Worm (Caenorhabditis elegans) whole organism, L4 larva: ENCODE data around the gene F56H11.2.

ENCODE experiments used
- D1046.2 ChIP-seq: fragments of 200-800 bp; sonication (Bioruptor generic); IDR thresholded peaks from 2 replicates; pipeline ENCODE4 v1.3.6; 2022; ENCODE audit warnings: missing genetic modification characterization, missing compliant biosample characterization
- F10B5.3 ChIP-seq: sonication (generic microtip); optimal IDR thresholded peaks from 2 replicates; lab custom pipeline; 2016; ENCODE audit warnings: mild to moderate bottlenecking, missing genetic modification characterization, missing compliant biosample characterization
- F26F4.8 ChIP-seq: fragments of 200-800 bp; sonication (Bioruptor generic); conservative IDR thresholded peaks from 2 replicates; pipeline ENCODE4 v1.3.6; 2022; ENCODE audit warnings: missing genetic modification characterization, missing compliant biosample characterization
- F49E8.2 ChIP-seq: sonication (generic microtip); optimal IDR thresholded peaks from 2 replicates; lab custom pipeline; 2016; ENCODE audit warnings: missing compliant biosample characterization, mild to moderate bottlenecking, missing genetic modification characterization, borderline replicate concordance
- T20F7.1 ChIP-seq: fragments of 200-800 bp; sonication (Bioruptor generic); optimal IDR thresholded peaks from 2 replicates; lab custom pipeline; 2018; ENCODE audit warnings: mild to moderate bottlenecking, missing genetic modification characterization, missing compliant biosample characterization
- Y105C5A.15 ChIP-seq: fragments of 200-800 bp; sonication (Bioruptor generic); IDR thresholded peaks from 2 replicates; pipeline ENCODE4 v1.3.6; 2022; ENCODE audit warnings: missing genetic modification characterization, missing compliant biosample characterization
- aly-2 ChIP-seq: sonication (generic microtip); optimal IDR thresholded peaks from 2 replicates; lab custom pipeline; 2018; ENCODE audit warnings: missing biosample characterization, missing genetic modification characterization
- ama-1 ChIP-seq: fragments of 150-350 bp; optimal IDR thresholded peaks from 2 replicates; lab custom pipeline; 2014; ENCODE audit warnings: inconsistent platforms, mixed read lengths
- attf-4 ChIP-seq: sonication (generic microtip); optimal IDR thresholded peaks from 3 replicates; lab custom pipeline; 2017; ENCODE audit warnings: missing biosample characterization, missing genetic modification characterization
- ceh-20 ChIP-seq: fragments of 200-800 bp; sonication (Bioruptor generic); IDR thresholded peaks from 2 replicates; pipeline ENCODE4 v1.3.6; 2022; ENCODE audit warnings: missing genetic modification reagents, missing genetic modification characterization, missing compliant biosample characterization
- ceh-28 ChIP-seq: fragments of 150-350 bp; optimal IDR thresholded peaks from 2 replicates; lab custom pipeline; 2014; ENCODE audit warnings: missing biosample characterization, missing genetic modification reagents, missing genetic modification characterization
- ceh-32 ChIP-seq: sonication (generic microtip); optimal IDR thresholded peaks from 2 replicates; lab custom pipeline; 2016; ENCODE audit warnings: mild to moderate bottlenecking, missing genetic modification characterization, missing compliant biosample characterization; ENCODE audit not compliant: poor library complexity
- ceh-82 ChIP-seq: sonication (generic microtip); optimal IDR thresholded peaks from 2 replicates; lab custom pipeline; 2017; ENCODE audit warnings: missing biosample characterization, missing genetic modification characterization
- ces-1 ChIP-seq: fragments of 150-350 bp; sonication (generic microtip); optimal IDR thresholded peaks from 4 replicates; lab custom pipeline; 2014; ENCODE audit warnings: missing biosample characterization, missing genetic modification reagents, missing genetic modification characterization
- daf-12 ChIP-seq: fragments of 150-350 bp; optimal IDR thresholded peaks from 2 replicates; lab custom pipeline; 2014; ENCODE audit warnings: missing biosample characterization, missing genetic modification reagents, missing genetic modification characterization
- daf-16 ChIP-seq, 3 experiments: sonication (generic microtip); optimal IDR thresholded peaks; 2 replicates each; lab custom pipeline; 2016 to 2017; ENCODE audit warnings: missing genetic modification characterization in 3 of 3, missing genetic modification reagents in 3 of 3, mild to moderate bottlenecking in 2 of 3, missing compliant biosample characterization in 2 of 3, missing biosample characterization in 1 of 3, moderate library complexity in 1 of 3
- daf-19 ChIP-seq: fragments of 200-800 bp; sonication (Bioruptor generic); conservative IDR thresholded peaks from 2 replicates; pipeline ENCODE4 v1.3.6; 2022; ENCODE audit warnings: missing genetic modification characterization, missing compliant biosample characterization
- dmd-6 ChIP-seq: fragments of 200-800 bp; sonication (Bioruptor generic); IDR thresholded peaks from 2 replicates; pipeline ENCODE4 v1.3.6; 2022; ENCODE audit warnings: missing genetic modification reagents, missing genetic modification characterization, missing compliant biosample characterization
- dmd-9 ChIP-seq: fragments of 200-800 bp; sonication (Bioruptor generic); IDR thresholded peaks from 2 replicates; pipeline ENCODE4 v1.3.6; 2022; ENCODE audit warnings: missing genetic modification reagents, missing genetic modification characterization, missing compliant biosample characterization
- dpl-1 ChIP-seq: fragments of 150-350 bp; optimal IDR thresholded peaks from 2 replicates; lab custom pipeline; 2014; ENCODE audit warnings: missing biosample characterization, missing genetic modification reagents, missing genetic modification characterization
- duxl-1 ChIP-seq: sonication (generic microtip); optimal IDR thresholded peaks from 2 replicates; lab custom pipeline; 2016; ENCODE audit warnings: mild to moderate bottlenecking, missing genetic modification characterization, moderate library complexity, missing compliant biosample characterization; ENCODE audit not compliant: poor library complexity
- dve-1 ChIP-seq: sonication (generic microtip); optimal IDR thresholded peaks from 2 replicates; lab custom pipeline; 2017; ENCODE audit warnings: antibody characterized with exemption, mild to moderate bottlenecking, missing genetic modification characterization, missing compliant biosample characterization; ENCODE audit not compliant: insufficient read depth
- egl-27 ChIP-seq: sonication (generic microtip); optimal IDR thresholded peaks from 3 replicates; lab custom pipeline; 2017; ENCODE audit warnings: missing biosample characterization, missing genetic modification reagents, missing genetic modification characterization
- fkh-10 ChIP-seq: fragments of 150-350 bp; optimal IDR thresholded peaks from 2 replicates; lab custom pipeline; 2014; ENCODE audit warnings: missing biosample characterization, missing genetic modification reagents, missing genetic modification characterization
- fos-1 ChIP-seq: fragments of 150-350 bp; optimal IDR thresholded peaks from 2 replicates; lab custom pipeline; 2014; ENCODE audit warnings: missing biosample characterization, missing genetic modification characterization
- gei-8 ChIP-seq: fragments of 200-800 bp; sonication (Bioruptor generic); optimal IDR thresholded peaks from 2 replicates; lab custom pipeline; 2018; ENCODE audit warnings: mild to moderate bottlenecking, missing genetic modification characterization, missing compliant biosample characterization
- hmg-1.1 ChIP-seq: fragments of 200-800 bp; sonication (Bioruptor generic); IDR thresholded peaks from 2 replicates; pipeline ENCODE4 v1.3.6; 2022; ENCODE audit warnings: missing genetic modification reagents, missing genetic modification characterization, missing compliant biosample characterization
- jun-1 ChIP-seq: fragments of 150-350 bp; optimal IDR thresholded peaks from 2 replicates; lab custom pipeline; 2014; ENCODE audit warnings: missing biosample characterization, missing genetic modification reagents, missing genetic modification characterization
- lin-13 ChIP-seq: fragments of 150-350 bp; optimal IDR thresholded peaks from 2 replicates; lab custom pipeline; 2014; ENCODE audit warnings: missing biosample characterization, missing genetic modification reagents, missing genetic modification characterization
- lin-29 ChIP-seq: fragments of 200-800 bp; sonication (Bioruptor generic); IDR thresholded peaks from 2 replicates; pipeline ENCODE4 v1.3.6; 2022; ENCODE audit warnings: missing genetic modification reagents, missing genetic modification characterization, missing compliant biosample characterization
- lin-38 ChIP-seq: fragments of 200-800 bp; sonication (Bioruptor generic); IDR thresholded peaks from 2 replicates; pipeline ENCODE4 v1.3.6; 2022; ENCODE audit warnings: missing genetic modification reagents, missing genetic modification characterization, missing compliant biosample characterization
- lin-39 ChIP-seq: fragments of 150-350 bp; optimal IDR thresholded peaks from 2 replicates; lab custom pipeline; 2014; ENCODE audit warnings: missing biosample characterization, missing genetic modification reagents, missing genetic modification characterization
- madf-5 ChIP-seq, 2 experiments: fragments of 200-800 bp; sonication (Bioruptor generic); IDR thresholded peaks; 2 replicates each; pipeline ENCODE4 v1.3.6; 2022; ENCODE audit warnings: missing compliant biosample characterization in 2 of 2, missing genetic modification characterization in 2 of 2
- mdl-1 ChIP-seq, 2 experiments: fragments of 150-350 bp in 1 of 2; sonication (generic microtip) in 1 of 2; optimal IDR thresholded peaks; 2 replicates each; lab custom pipeline; 2014 to 2017; ENCODE audit warnings: missing biosample characterization in 2 of 2, missing genetic modification characterization in 2 of 2
- mep-1 ChIP-seq: fragments of 150-350 bp; sonication (generic microtip); optimal IDR thresholded peaks from 3 replicates; lab custom pipeline; 2014; ENCODE audit warnings: missing biosample characterization, missing genetic modification characterization
- mes-2 ChIP-seq: sonication (generic microtip); optimal IDR thresholded peaks from 2 replicates; lab custom pipeline; 2016; ENCODE audit warnings: missing genotype, mild to moderate bottlenecking, missing genetic modification characterization, missing compliant biosample characterization; ENCODE audit not compliant: poor library complexity, severe bottlenecking
- nhr-102 ChIP-seq: sonication (generic microtip); optimal IDR thresholded peaks from 2 replicates; lab custom pipeline; 2016; ENCODE audit warnings: mild to moderate bottlenecking, missing genetic modification characterization, moderate library complexity, missing compliant biosample characterization
- nhr-11 ChIP-seq: fragments of 150-350 bp; optimal IDR thresholded peaks from 2 replicates; lab custom pipeline; 2014; ENCODE audit warnings: missing biosample characterization, missing genetic modification characterization
- nhr-28 ChIP-seq: fragments of 150-350 bp; optimal IDR thresholded peaks from 2 replicates; lab custom pipeline; 2014; ENCODE audit warnings: missing biosample characterization, missing genetic modification characterization
- nhr-41 ChIP-seq: fragments of 200-800 bp; sonication (Bioruptor generic); IDR thresholded peaks from 2 replicates; pipeline ENCODE4 v1.3.6; 2022; ENCODE audit warnings: missing genetic modification reagents, missing genetic modification characterization, missing compliant biosample characterization
- nhr-6 ChIP-seq: fragments of 150-350 bp; optimal IDR thresholded peaks from 2 replicates; lab custom pipeline; 2014; ENCODE audit warnings: missing biosample characterization, missing genetic modification characterization
- nhr-77 ChIP-seq: fragments of 150-350 bp; optimal IDR thresholded peaks from 2 replicates; lab custom pipeline; 2014; ENCODE audit warnings: missing biosample characterization, missing genetic modification characterization
- pha-4 ChIP-seq, 2 experiments: fragments of 150-350 bp in 1 of 2; fragments of 200-800 bp in 1 of 2; sonication (Bioruptor generic) in 1 of 2; IDR thresholded peaks in 1 of 2; optimal IDR thresholded peaks in 1 of 2; 2 replicates each; pipeline versions ENCODE4 v1.3.6 to Lab custom; 2014 to 2022; ENCODE audit warnings: missing genetic modification characterization in 2 of 2, missing genetic modification reagents in 2 of 2, missing biosample characterization in 1 of 2, missing compliant biosample characterization in 1 of 2
- skn-1 ChIP-seq: fragments of 150-350 bp; optimal IDR thresholded peaks from 2 replicates; lab custom pipeline; 2014; ENCODE audit warnings: missing biosample characterization, missing genetic modification characterization
- snpc-4 ChIP-seq: fragments of 150-350 bp; optimal IDR thresholded peaks from 2 replicates; lab custom pipeline; 2014; ENCODE audit warnings: missing biosample characterization, missing genetic modification characterization
- spr-1 ChIP-seq: sonication (generic microtip); optimal IDR thresholded peaks from 2 replicates; lab custom pipeline; 2016; ENCODE audit warnings: mild to moderate bottlenecking, missing genetic modification characterization, missing compliant biosample characterization
- tra-1 ChIP-seq: fragments of 200-800 bp; sonication (Bioruptor generic); IDR thresholded peaks from 2 replicates; pipeline ENCODE4 v1.3.6; 2022; ENCODE audit warnings: missing genetic modification reagents, missing genetic modification characterization, missing compliant biosample characterization
- zag-1 ChIP-seq: fragments of 150-350 bp; optimal IDR thresholded peaks from 2 replicates; lab custom pipeline; 2014; ENCODE audit warnings: missing biosample characterization, missing genetic modification characterization
- zfp-2 ChIP-seq: sonication (generic microtip); optimal IDR thresholded peaks from 2 replicates; lab custom pipeline; 2016; ENCODE audit warnings: mild to moderate bottlenecking, missing genetic modification characterization, missing compliant biosample characterization
- zfp-3 ChIP-seq: fragments of 200-800 bp; sonication (Bioruptor generic); conservative IDR thresholded peaks from 2 replicates; pipeline ENCODE4 v1.3.6; 2022; ENCODE audit warnings: missing genetic modification reagents, missing genetic modification characterization, missing compliant biosample characterization
- zip-11 ChIP-seq: fragments of 200-800 bp; sonication (Bioruptor generic); IDR thresholded peaks from 2 replicates; pipeline ENCODE4 v1.3.6; 2022; ENCODE audit warnings: missing genetic modification characterization, missing compliant biosample characterization

The F56H11.2 gene

DNA sequence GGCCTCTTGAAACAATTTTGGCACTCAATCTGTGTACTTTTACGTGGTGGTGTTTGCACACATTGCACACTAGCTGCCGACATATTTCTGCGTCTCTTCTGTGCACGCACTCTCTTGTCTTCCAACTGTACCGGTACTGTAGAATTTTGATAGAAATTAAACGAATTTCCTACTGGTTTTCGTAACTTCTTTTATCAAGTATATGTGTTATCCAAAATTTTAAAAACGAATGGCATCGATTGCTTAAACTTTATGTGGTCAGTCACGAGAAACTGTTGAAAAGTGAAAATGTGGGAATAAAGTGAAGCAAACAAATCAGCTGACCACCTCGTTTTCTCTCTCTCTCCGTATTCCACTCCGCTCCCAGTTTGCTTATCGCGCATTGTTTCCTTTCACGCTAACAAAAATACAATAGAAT, 19.6 kb downstream of the F56H11.2 start (continued):
- TF ChIP-seq lin-13 (GFP tag; lab: Kevin White, UChicago) (peak; percentile 19), fkh-10 (GFP tag; lab: Kevin White, UChicago) (no peak), nhr-28 (peak; percentile 83), Y105C5A.15 (GFP tag; lab: Robert Waterston, UW) (no peak), fos-1 (tag; lab: Kevin White, UChicago) (no peak), egl-27 (no peak), dpl-1 (peak; percentile 22), jun-1 (tag; lab: Kevin White, UChicago) (peak; percentile 9), T20F7.1 (GFP tag; lab: Kevin White, UChicago) (peak; percentile 22), zfp-3 (no peak), nhr-11 (no peak), ceh-32 (tag; lab: Kevin White, UChicago) (no peak), hmg-1.1 (no peak), nhr-102 (no peak), zfp-2 (tag; lab: Kevin White, UChicago) (no peak), skn-1 (tag; lab: Kevin White, UChicago) (no peak), mes-2 (tag; lab: Kevin White, UChicago) (peak; percentile 45), zip-11 (GFP tag; lab: Robert Waterston, UW) (no peak), daf-19 (no peak), ceh-28 (tag; lab: Kevin White, UChicago) (no peak), dmd-9 (GFP tag; lab: Robert Waterston, UW) (no peak), duxl-1 (tag; lab: Kevin White, UChicago) (peak; percentile 46), nhr-77 (tag; lab: Kevin White, UChicago) (peak; percentile 78), mep-1 (tag; lab: Kevin White, UChicago) (peak; percentile 28), ceh-20 (GFP tag; lab: Robert Waterston, UW) (no peak), snpc-4 (tag; lab: Kevin White, UChicago) (peak; percentile 67), aly-2 (tag; lab: Kevin White, UChicago) (no peak), gei-8 (GFP tag; lab: Kevin White, UChicago) (no peak), nhr-41 (GFP tag; lab: Robert Waterston, UW) (no peak), F10B5.3 (no peak), daf-12 (tag; lab: Kevin White, UChicago) (no peak), attf-4 (no peak), F49E8.2 (no peak), tra-1 (no peak), spr-1 (no peak), daf-16 (GFP tag; optimal IDR thresholded peaks at IDR 0.05; lab: Kevin White, UChicago) (no peak), daf-16 (tag; optimal IDR thresholded peaks at IDR 0.05; lab: Kevin White, UChicago) (peak; percentile 78), madf-5 (GFP tag; IDR thresholded peaks at IDR 0.05; lab: Robert Waterston, UW) (no peak), D1046.2 (GFP tag; lab: Robert Waterston, UW) (no peak), lin-29 (GFP tag; lab: Robert Waterston, UW) (no peak), dve-1 (tag; lab: Kevin White, UChicago) (peak; percentile 70), F26F4.8 (GFP tag; lab: Robert Waterston, UW) (no peak), ceh-82 (no peak), pha-4 (GFP tag; IDR thresholded peaks at IDR 0.05; lab: Robert Waterston, UW) (0 out of 2 replicates have a peak, but pooled peaks have one; percentile 35), pha-4 (tag; optimal IDR thresholded peaks at IDR 0.05; lab: Kevin White, UChicago) (no peak), dmd-6 (GFP tag; lab: Robert Waterston, UW) (peak; percentile 60), nhr-6 (tag; lab: Kevin White, UChicago) (no peak), ama-1 (lab: Kevin White, UChicago) (no peak), mdl-1 (tag; optimal IDR thresholded peaks at IDR 0.05; lab: Kevin White, UChicago) (peak in 1 of 2 experiments; percentile 72), lin-39 (tag; lab: Kevin White, UChicago) (no peak), zag-1 (tag; lab: Kevin White, UChicago) (no peak), ces-1 (GFP tag; lab: Kevin White, UChicago) (no peak), lin-38 (GFP tag; lab: Robert Waterston, UW) (peak; percentile 26; the same call in 1 of the 2 replicates)
